Worm (Caenorhabditis elegans): ENCODE results near the gene T04G9.4.

- TF ChIP-seq him-1 (tag; optimal IDR thresholded peaks at IDR 0.05) (no peak), dao-5 (tag; optimal IDR thresholded peaks at IDR 0.05) (no peak), W03F9.2 (tag; optimal IDR thresholded peaks at IDR 0.05) (no peak)
Measured at ce11 chrX:787992-788391, 15.7 kb downstream of the T04G9.4 start, which contains the start of gene attf-5.

Data from whole organism, L4/young adult.